Fruit fly (Drosophila melanogaster): ENCODE measurements around the gene CG31038.

- no peak for TF ChIP-seq CTCF (optimal IDR thresholded peaks at IDR 0.05)
- TF ChIP-seq CG8478 (optimal IDR thresholded peaks at IDR 0.05): no peak
These were observed 58.9 kb downstream of the CG31038 start, which contains the start of the genes eIF2Balpha and Vps13B for dm6 chr3R:29935756-29936155.
